Fruit fly (Drosophila melanogaster) whole organism, embryonic: ENCODE data around the gene ttm50.

Experiments used
- CG10462 ChIP-seq: fragments of 200-800 bp; sonication (Bioruptor generic); optimal IDR thresholded peaks from 2 replicates; lab custom pipeline; 2016; ENCODE audit warnings: missing biosample characterization, missing genetic modification characterization
- CG11504 ChIP-seq: fragments of 200-800 bp; sonication (Bioruptor generic); optimal IDR thresholded peaks from 3 replicates; lab custom pipeline; 2019; ENCODE audit warnings: missing biosample characterization, mild to moderate bottlenecking, missing genetic modification characterization, moderate library complexity
- CG12391 ChIP-seq: fragments of 200-800 bp; sonication (Bioruptor generic); optimal IDR thresholded peaks from 3 replicates; lab custom pipeline; 2018; ENCODE audit warnings: missing biosample characterization, mild to moderate bottlenecking, missing genetic modification characterization, moderate library complexity
- CG13624 ChIP-seq: fragments of 200-800 bp; sonication (Bioruptor generic); optimal IDR thresholded peaks from 2 replicates; lab custom pipeline; 2016; ENCODE audit warnings: missing biosample characterization, missing genetic modification characterization
- CG1602 ChIP-seq: fragments of 200-800 bp; sonication (Bioruptor generic); optimal IDR thresholded peaks from 3 replicates; lab custom pipeline; 2016; ENCODE audit warnings: missing biosample characterization, missing genetic modification characterization
- CG1792 ChIP-seq: fragments of 200-800 bp; sonication (Bioruptor generic); optimal IDR thresholded peaks from 2 replicates; lab custom pipeline; 2016; ENCODE audit warnings: missing biosample characterization, missing genetic modification characterization
- CG2199 ChIP-seq: fragments of 200-800 bp; sonication (Bioruptor generic); IDR thresholded peaks from 3 replicates; pipeline ENCODE4 v1.3.6; 2022; ENCODE audit warnings: missing biosample characterization, missing genetic modification characterization
- CG31441 ChIP-seq: fragments of 200-800 bp; sonication (Bioruptor generic); IDR thresholded peaks from 2 replicates; pipeline ENCODE4 v1.3.6; 2022; ENCODE audit warnings: missing biosample characterization, missing genetic modification characterization
- CG3407 ChIP-seq: fragments of 200-800 bp; sonication (Bioruptor generic); optimal IDR thresholded peaks from 2 replicates; lab custom pipeline; 2018; ENCODE audit warnings: missing biosample characterization, mild to moderate bottlenecking, missing genetic modification characterization
- CG34224 ChIP-seq: fragments of 200-800 bp; sonication (Bioruptor generic); IDR thresholded peaks from 3 replicates; pipeline ENCODE4 v1.3.6; 2022; ENCODE audit warnings: missing biosample characterization, missing genetic modification characterization; ENCODE audit not compliant: partially characterized antibody
- CG34376 ChIP-seq: fragments of 200-800 bp; sonication (Bioruptor generic); optimal IDR thresholded peaks from 2 replicates; lab custom pipeline; 2018; ENCODE audit warnings: missing biosample characterization, mild to moderate bottlenecking, missing genetic modification characterization
- CG3847 ChIP-seq: fragments of 200-800 bp; sonication (Bioruptor generic); IDR thresholded peaks from 2 replicates; pipeline ENCODE4 v1.3.6; 2022; ENCODE audit warnings: missing biosample characterization, missing genetic modification characterization
- CG4282 ChIP-seq: fragments of 200-800 bp; sonication (Bioruptor generic); optimal IDR thresholded peaks from 2 replicates; lab custom pipeline; 2016; ENCODE audit warnings: missing biosample characterization, missing genetic modification characterization
- CG43689 ChIP-seq: fragments of 200-800 bp; sonication (Bioruptor generic); IDR thresholded peaks from 2 replicates; pipeline ENCODE4 v1.3.6; 2022; ENCODE audit warnings: missing biosample characterization, missing genetic modification characterization
- CG4424 ChIP-seq: fragments of 200-800 bp; sonication (Bioruptor generic); optimal IDR thresholded peaks from 3 replicates; lab custom pipeline; 2016; ENCODE audit warnings: missing biosample characterization, missing genetic modification characterization
- CG6654 ChIP-seq: fragments of 200-800 bp; sonication (Bioruptor generic); optimal IDR thresholded peaks from 2 replicates; lab custom pipeline; 2017; ENCODE audit warnings: missing biosample characterization, mild to moderate bottlenecking, missing genetic modification characterization
- CG6791 ChIP-seq: fragments of 200-800 bp; sonication (Bioruptor generic); IDR thresholded peaks from 3 replicates; pipeline ENCODE4 v1.3.6; 2022; ENCODE audit warnings: missing biosample characterization, missing genetic modification characterization; ENCODE audit not compliant: partially characterized antibody
- CG7357 ChIP-seq: fragments of 200-800 bp; sonication (Bioruptor generic); IDR thresholded peaks from 3 replicates; pipeline ENCODE4 v1.3.6; 2022; ENCODE audit warnings: missing biosample characterization, missing genetic modification characterization
- CG7786 ChIP-seq: fragments of 200-800 bp; sonication (Bioruptor generic); optimal IDR thresholded peaks from 2 replicates; lab custom pipeline; 2016; ENCODE audit warnings: missing biosample characterization, missing genetic modification characterization
- CG9797 ChIP-seq: fragments of 200-800 bp; sonication (Bioruptor generic); optimal IDR thresholded peaks from 3 replicates; lab custom pipeline; 2018; ENCODE audit warnings: missing biosample characterization, mild to moderate bottlenecking, missing genetic modification characterization
- CG9876 ChIP-seq: fragments of 200-800 bp; sonication (Bioruptor generic); optimal IDR thresholded peaks from 2 replicates; lab custom pipeline; 2016; ENCODE audit warnings: missing biosample characterization, missing genetic modification characterization
- Dad ChIP-seq: fragments of 200-800 bp; sonication (Bioruptor generic); optimal IDR thresholded peaks from 3 replicates; lab custom pipeline; 2016; ENCODE audit warnings: missing biosample characterization, missing genetic modification characterization
- Doc3 ChIP-seq: fragments of 200-800 bp; sonication (Bioruptor generic); IDR thresholded peaks from 3 replicates; pipeline ENCODE4 v1.3.6; 2022; ENCODE audit warnings: missing biosample characterization, missing genetic modification characterization; ENCODE audit not compliant: partially characterized antibody
- Hmx ChIP-seq: fragments of 200-800 bp; sonication (Bioruptor generic); optimal IDR thresholded peaks from 2 replicates; lab custom pipeline; 2016; ENCODE audit warnings: missing biosample characterization, missing genetic modification characterization
- MESR4 ChIP-seq: fragments of 200-800 bp; sonication (Bioruptor generic); optimal IDR thresholded peaks from 2 replicates; lab custom pipeline; 2018; ENCODE audit warnings: missing biosample characterization, mild to moderate bottlenecking, missing genetic modification characterization, moderate library complexity
- Med ChIP-seq: fragments of 200-800 bp; sonication (Bioruptor generic); peaks from one replicate; lab custom pipeline; 2016; ENCODE audit warnings: missing biosample characterization, missing genetic modification characterization, mild to moderate bottlenecking, inconsistent platforms, moderate library complexity
- Meics ChIP-seq: fragments of 200-800 bp; sonication (Bioruptor generic); optimal IDR thresholded peaks from 2 replicates; lab custom pipeline; 2017; ENCODE audit warnings: missing biosample characterization, mild to moderate bottlenecking, missing genetic modification characterization
- Ravus ChIP-seq: fragments of 200-800 bp; sonication (Bioruptor generic); IDR thresholded peaks from 2 replicates; pipeline ENCODE4 v1.3.6; 2022; ENCODE audit warnings: missing biosample characterization, missing genetic modification characterization
- Trl ChIP-seq, 3 experiments: fragments of >200 bp in 2 of 3; fragments of 200-800 bp in 1 of 3; sonication (Bioruptor generic) in 1 of 3; optimal IDR thresholded peaks; 2 replicates in 1 of 3; 3 replicates in 2 of 3; lab custom pipeline; 2016 to 2017; ENCODE audit warnings: missing biosample characterization in 1 of 3, missing genetic modification characterization in 1 of 3
- br ChIP-seq: fragments of >200 bp; optimal IDR thresholded peaks from 2 replicates; lab custom pipeline; 2017
- corto ChIP-seq: fragments of 200-800 bp; sonication (Bioruptor generic); optimal IDR thresholded peaks from 2 replicates; lab custom pipeline; 2016; ENCODE audit warnings: missing biosample characterization, mild to moderate bottlenecking, missing genetic modification characterization, moderate library complexity
- crp ChIP-seq, 2 experiments: fragments of 200-800 bp; sonication (Bioruptor generic); optimal IDR thresholded peaks; 2 replicates in 1 of 2; 3 replicates in 1 of 2; lab custom pipeline; 2017; ENCODE audit warnings: missing biosample characterization in 2 of 2, missing genetic modification characterization in 2 of 2, mild to moderate bottlenecking in 1 of 2, moderate library complexity in 1 of 2
- dan ChIP-seq: fragments of 200-800 bp; sonication (Bioruptor generic); IDR thresholded peaks from 2 replicates; pipeline ENCODE4 v1.3.6; 2022; ENCODE audit warnings: missing biosample characterization, missing genetic modification characterization
- dmrt11E ChIP-seq: fragments of 200-800 bp; sonication (Bioruptor generic); optimal IDR thresholded peaks from 3 replicates; lab custom pipeline; 2018; ENCODE audit warnings: missing biosample characterization, mild to moderate bottlenecking, missing genetic modification characterization, moderate library complexity
- dmrt99B ChIP-seq: fragments of 200-800 bp; sonication (Bioruptor generic); optimal IDR thresholded peaks from 2 replicates; lab custom pipeline; 2018; ENCODE audit warnings: missing biosample characterization, mild to moderate bottlenecking, missing genetic modification characterization, moderate library complexity
- en ChIP-seq: fragments of 200-800 bp; sonication (Bioruptor generic); optimal IDR thresholded peaks from 2 replicates; lab custom pipeline; 2016; ENCODE audit warnings: missing biosample characterization, missing genetic modification characterization
- esg ChIP-seq: fragments of 200-800 bp; sonication (Bioruptor generic); conservative IDR thresholded peaks from 2 replicates; pipeline ENCODE4 v1.3.6; 2022; ENCODE audit warnings: missing biosample characterization, missing genetic modification characterization
- ham ChIP-seq: fragments of 200-800 bp; sonication (Bioruptor generic); IDR thresholded peaks from 2 replicates; pipeline ENCODE4 v1.3.6; 2022; ENCODE audit warnings: missing biosample characterization, missing genetic modification characterization
- insv ChIP-seq, 2 experiments: fragments of 200-800 bp; sonication (Bioruptor generic); optimal IDR thresholded peaks; 3 replicates each; lab custom pipeline; 2016 to 2018; ENCODE audit warnings: missing biosample characterization in 2 of 2, missing genetic modification characterization in 2 of 2
- kah ChIP-seq: fragments of 200-800 bp; sonication (Bioruptor generic); optimal IDR thresholded peaks from 2 replicates; lab custom pipeline; 2018; ENCODE audit warnings: missing biosample characterization, mild to moderate bottlenecking, missing genetic modification characterization
- maf-S ChIP-seq: fragments of 200-800 bp; sonication (Bioruptor generic); optimal IDR thresholded peaks from 2 replicates; lab custom pipeline; 2016; ENCODE audit warnings: missing biosample characterization, missing genetic modification characterization
- psq ChIP-seq: fragments of 200-800 bp; sonication (Bioruptor generic); optimal IDR thresholded peaks from 2 replicates; lab custom pipeline; 2017; ENCODE audit warnings: missing biosample characterization, missing genetic modification characterization
- ro ChIP-seq: fragments of 200-800 bp; sonication (Bioruptor generic); IDR thresholded peaks from 2 replicates; pipeline ENCODE4 v1.3.6; 2022; ENCODE audit warnings: missing biosample characterization, missing genetic modification characterization
- sima ChIP-seq: fragments of 200-800 bp; sonication (Bioruptor generic); optimal IDR thresholded peaks from 2 replicates; lab custom pipeline; 2016; ENCODE audit warnings: missing biosample characterization, missing genetic modification characterization
- slp2 ChIP-seq: fragments of 200-800 bp; sonication (Bioruptor generic); optimal IDR thresholded peaks from 2 replicates; lab custom pipeline; 2016; ENCODE audit warnings: missing biosample characterization, missing genetic modification characterization
- so ChIP-seq: fragments of 200-800 bp; sonication (Bioruptor generic); IDR thresholded peaks from 3 replicates; pipeline ENCODE4 v1.3.6; 2022; ENCODE audit warnings: missing biosample characterization, missing genetic modification characterization
- tin ChIP-seq: fragments of 200-800 bp; sonication (Bioruptor generic); optimal IDR thresholded peaks from 3 replicates; lab custom pipeline; 2016; ENCODE audit warnings: missing biosample characterization, missing genetic modification characterization
- tup ChIP-seq: fragments of 200-800 bp; sonication (Bioruptor generic); optimal IDR thresholded peaks from 2 replicates; lab custom pipeline; 2016; ENCODE audit warnings: missing biosample characterization, mild to moderate bottlenecking, missing genetic modification characterization, moderate library complexity
- vvl ChIP-seq: fragments of 200-800 bp; sonication (Bioruptor generic); IDR thresholded peaks from 2 replicates; pipeline ENCODE4 v1.3.6; 2022; ENCODE audit warnings: missing biosample characterization, missing genetic modification characterization
- wdn ChIP-seq: fragments of 200-800 bp; sonication (Bioruptor generic); IDR thresholded peaks from 2 replicates; pipeline ENCODE4 v1.3.6; 2022; ENCODE audit warnings: missing biosample characterization, missing genetic modification characterization
- yki ChIP-seq: fragments of >200 bp; optimal IDR thresholded peaks from 3 replicates; lab custom pipeline; 2018

ttm50 gene

DNA sequence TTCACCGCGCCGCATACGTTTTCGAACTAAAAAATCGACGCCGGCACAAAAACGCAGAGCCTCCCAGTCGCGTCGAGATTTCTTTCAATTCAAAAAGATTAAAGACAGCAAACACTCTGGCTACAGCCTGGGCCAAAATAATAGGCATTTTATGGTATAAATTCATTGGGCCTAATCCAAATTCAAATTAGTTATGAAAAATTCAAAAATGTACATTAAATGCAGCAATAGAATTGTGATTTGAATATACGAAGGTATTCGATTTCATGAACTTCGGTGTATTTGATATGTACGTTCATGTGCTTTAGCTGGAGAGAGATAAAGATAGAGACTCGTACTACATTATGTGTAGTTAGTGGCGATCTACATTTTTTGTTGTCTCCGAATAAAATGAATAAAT is 12.1 kb upstream of the ttm50 start, which contains the start of gene Syx4 (continued):
- TF ChIP-seq CG12391 (tag; lab: Kevin White, UChicago) (peak; percentile 93), corto (GFP tag; lab: Kevin White, UChicago) (peak; percentile 82), CG1792 (GFP tag; lab: Kevin White, UChicago) (peak; percentile 77), CG3847 (GFP tag; lab: Robert Waterston, UW) (peak; percentile 84), CG7786 (GFP tag; lab: Kevin White, UChicago) (peak; percentile 94), CG4424 (peak; percentile 78), CG2199 (GFP tag; lab: Robert Waterston, UW) (peak; percentile 79; the same call in 2 of the 3 replicates), CG34376 (GFP tag; lab: Kevin White, UChicago) (peak; percentile 33), slp2 (peak; percentile 79), CG13624 (GFP tag; lab: Kevin White, UChicago) (peak; percentile 83), CG3407 (peak; percentile 76), dmrt99B (tag; lab: Kevin White, UChicago) (peak; percentile 95), CG6654 (peak; percentile 78), kah (peak; percentile 82), vvl (peak; percentile 95), en (GFP tag; lab: Kevin White, UChicago) (peak; percentile 87), CG9797 (GFP tag; lab: Kevin White, UChicago) (no peak), Doc3 (GFP tag; lab: Robert Waterston, UW) (no peak), Dad (GFP tag; lab: Kevin White, UChicago) (peak; percentile 79), CG6791 (GFP tag; lab: Robert Waterston, UW) (no peak), Ravus (peak; percentile 69), CG10462 (GFP tag; lab: Kevin White, UChicago) (peak; percentile 56), br (no peak), maf-S (peak; percentile 84), MESR4 (GFP tag; lab: Kevin White, UChicago) (peak; percentile 27), CG34224 (GFP tag; lab: Robert Waterston, UW) (no peak), Meics (GFP tag; lab: Kevin White, UChicago) (peak; percentile 94), dan (no peak), CG4282 (peak; percentile 70), crp (GFP tag; optimal IDR thresholded peaks at IDR 0.05; lab: Kevin White, UChicago) (peak in 1 of 2 experiments; percentile 27), CG9876 (GFP tag; lab: Kevin White, UChicago) (peak; percentile 79), Trl (optimal IDR thresholded peaks at IDR 0.05; lab: Kevin White, UChicago) (no peak), Trl (GFP tag; optimal IDR thresholded peaks at IDR 0.05; lab: Kevin White, UChicago) (peak; percentile 85), esg (GFP tag; lab: Robert Waterston, UW) (peak; percentile 79), CG43689 (peak; percentile 74), tup (GFP tag; lab: Kevin White, UChicago) (peak; percentile 86), so (peak; percentile 92), tin (GFP tag; lab: Kevin White, UChicago) (peak; percentile 77), ham (GFP tag; lab: Robert Waterston, UW) (peak; percentile 51; the same call in 1 of the 2 replicates), CG7357 (GFP tag; lab: Robert Waterston, UW) (peak; percentile 82), insv (GFP tag; optimal IDR thresholded peaks at IDR 0.05; lab: Kevin White, UChicago) (no peak), wdn (peak; percentile 83), CG1602 (GFP tag; lab: Kevin White, UChicago) (peak; percentile 79), CG11504 (tag; lab: Kevin White, UChicago) (peak; percentile 92), ro (GFP tag; lab: Robert Waterston, UW) (0 out of 2 replicates have a peak, but pooled peaks have one; percentile 11), Med (GFP tag; lab: Kevin White, UChicago) (peak; percentile 99), psq (peak; percentile 50), sima (GFP tag; lab: Kevin White, UChicago) (peak; percentile 76), dmrt11E (peak; percentile 39), yki (lab: Kevin White, UChicago) (no peak), Hmx (peak; percentile 54), CG31441 (GFP tag; lab: Robert Waterston, UW) (peak; percentile 91)
